Worm (Caenorhabditis elegans) whole organism, early embryonic: ENCODE data around the gene F56C9.8.

ENCODE experiments used
- B0310.2 ChIP-seq: sonication (generic microtip); optimal IDR thresholded peaks from 2 replicates; lab custom pipeline; 2016; ENCODE audit warnings: mild to moderate bottlenecking, missing genetic modification characterization, missing compliant biosample characterization
- F13C5.2 ChIP-seq: sonication (generic microtip); optimal IDR thresholded peaks from 2 replicates; lab custom pipeline; 2017; ENCODE audit warnings: mild to moderate bottlenecking, missing genetic modification characterization, inconsistent platforms, missing compliant biosample characterization
- ama-1 ChIP-seq: fragments of 150-350 bp; optimal IDR thresholded peaks from 2 replicates; lab custom pipeline; 2014
- ceh-36 ChIP-seq: sonication (generic microtip); optimal IDR thresholded peaks from 2 replicates; lab custom pipeline; 2016; ENCODE audit warnings: missing genetic modification characterization, inconsistent platforms, missing compliant biosample characterization
- ets-7 ChIP-seq: sonication (generic microtip); optimal IDR thresholded peaks from 2 replicates; lab custom pipeline; 2016; ENCODE audit warnings: missing genotype, missing genetic modification characterization, missing compliant biosample characterization
- flt-1 ChIP-seq: fragments of 200-800 bp; sonication (Bioruptor generic); IDR thresholded peaks from 2 replicates; pipeline ENCODE4 v1.3.6; 2022; ENCODE audit warnings: missing genetic modification characterization, missing compliant biosample characterization
- hmbx-1 ChIP-seq: sonication (generic microtip); optimal IDR thresholded peaks from 2 replicates; lab custom pipeline; 2016; ENCODE audit warnings: mild to moderate bottlenecking, missing genetic modification characterization, missing compliant biosample characterization
- scrt-1 ChIP-seq: fragments of 200-800 bp; sonication (Bioruptor generic); IDR thresholded peaks from 2 replicates; pipeline ENCODE4 v1.3.6; 2022; ENCODE audit warnings: missing genetic modification characterization, missing compliant biosample characterization
- sea-1 ChIP-seq: fragments of 200-800 bp; sonication (Bioruptor generic); conservative IDR thresholded peaks from 2 replicates; pipeline ENCODE4 v1.3.6; 2022; ENCODE audit warnings: missing genetic modification characterization, missing compliant biosample characterization
- tbx-37 ChIP-seq: fragments of 200-800 bp; sonication (Bioruptor generic); conservative IDR thresholded peaks from 2 replicates; pipeline ENCODE4 v1.3.6; 2022; ENCODE audit warnings: missing genetic modification reagents, missing genetic modification characterization, missing compliant biosample characterization

- TF ChIP-seq ceh-36 (tag; lab: Kevin White, UChicago) (no peak), F13C5.2 (tag; lab: Kevin White, UChicago) (no peak), ama-1 (lab: Kevin White, UChicago) (no peak), tbx-37 (no peak), ets-7 (tag; lab: Kevin White, UChicago) (no peak), hmbx-1 (no peak), flt-1 (no peak), B0310.2 (no peak), sea-1 (GFP tag; lab: Robert Waterston, UW) (no peak), scrt-1 (GFP tag; lab: Robert Waterston, UW) (no peak)
These were observed 2.7 kb upstream of the F56C9.8 start for ce11 chrIII:7322018-7322417.
